Fruit fly (Drosophila melanogaster) Kc167 (cell line): Measurements from ENCODE around the gene CG12725.
A peak's percentile ranks its signal among the peaks of the same experiment; 100 is the strongest.

Experiments used
- Myc ChIP-seq: fragments of >200 bp; optimal IDR thresholded peaks from 2 replicates; lab custom pipeline; 2017; ENCODE audit warnings: missing external identifiers
- Sin3A ChIP-seq: fragments of >200 bp; optimal IDR thresholded peaks from 2 replicates; lab custom pipeline; 2018; ENCODE audit warnings: missing external identifiers
- h ChIP-seq: fragments of >200 bp; optimal IDR thresholded peaks from 3 replicates; lab custom pipeline; 2018; ENCODE audit warnings: missing external identifiers
- insv ChIP-seq: fragments of >200 bp; optimal IDR thresholded peaks from 3 replicates; lab custom pipeline; 2018; ENCODE audit warnings: missing external identifiers
- psq ChIP-seq: fragments of >200 bp; optimal IDR thresholded peaks from 2 replicates; lab custom pipeline; 2017; ENCODE audit warnings: missing external identifiers
- ttk ChIP-seq: sonication (Bioruptor generic); optimal IDR thresholded peaks from 2 replicates; lab custom pipeline; 2017; ENCODE audit warnings: missing external identifiers

CG12725 gene

DNA sequence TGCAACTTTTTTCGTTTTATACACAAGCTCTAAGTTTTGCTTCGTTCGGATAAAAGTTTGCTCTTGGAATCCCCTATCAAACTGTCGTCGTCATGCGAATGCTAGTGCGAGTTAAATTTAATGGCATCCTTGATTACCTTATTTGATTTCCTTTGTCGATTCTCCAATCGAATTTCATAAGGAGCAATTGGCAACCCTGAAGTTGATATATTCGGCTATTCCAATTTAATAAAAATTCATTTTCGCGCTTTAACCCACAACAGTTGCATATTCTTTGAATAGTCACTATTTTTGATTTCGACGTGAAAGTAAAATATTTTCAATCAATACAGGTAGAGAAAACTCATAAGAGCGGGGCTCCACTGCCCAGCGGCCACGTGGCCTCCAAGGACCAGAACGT, at the start of gene CG12725:
TSS of gene CG12725 (minus strand) at position 101 of the 400 bp plus-strand sequence.
- no peak for TF ChIP-seq insv
- no peak for TF ChIP-seq psq
- TF ChIP-seq ttk = no peak
- no peak for TF ChIP-seq Sin3A (lab: Kevin White, UChicago)
- TF ChIP-seq Myc = no peak
- no peak for TF ChIP-seq h (lab: Kevin White, UChicago)

DNA sequence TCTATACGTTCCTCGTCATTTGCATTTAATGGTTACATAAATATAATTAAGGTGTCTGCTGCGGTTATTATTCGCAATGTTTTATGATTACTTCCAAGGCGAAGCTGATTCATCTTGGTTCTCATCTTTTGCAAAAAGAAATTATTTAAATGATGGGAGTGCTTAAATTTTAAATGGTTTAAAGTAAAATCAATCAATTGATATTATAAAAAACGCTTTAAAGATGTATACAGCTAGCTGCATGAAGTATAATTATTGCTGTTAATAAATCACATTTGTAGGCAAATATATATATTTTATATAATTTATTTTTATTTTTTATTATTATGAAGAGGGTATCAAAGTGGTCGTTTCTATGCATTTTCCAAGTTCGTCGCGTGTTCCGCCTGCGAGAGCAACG, 48.1 kb upstream of the CG12725 start:
- TF ChIP-seq Myc (no peak), Sin3A (lab: Kevin White, UChicago) (no peak)

DNA sequence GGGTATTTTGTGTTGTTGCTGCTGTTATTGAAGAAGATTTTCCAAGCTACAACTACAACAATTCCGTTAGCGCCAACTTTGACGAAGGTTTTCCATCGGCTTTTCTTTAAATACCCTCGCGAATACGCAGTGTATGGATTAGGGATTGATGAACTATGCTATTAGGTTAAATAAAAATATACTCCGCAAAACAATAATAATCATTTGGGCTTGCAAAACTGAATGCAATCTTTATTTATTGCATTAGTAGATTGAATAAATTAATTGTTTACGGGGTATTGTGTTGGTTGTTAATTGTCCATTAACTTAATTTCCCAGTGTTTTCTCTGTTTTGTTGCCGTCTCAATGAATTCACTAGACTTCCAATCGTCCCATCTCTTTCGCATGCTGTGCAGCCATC, 44.8 kb upstream of the CG12725 start:
- TF ChIP-seq ttk = no peak
- TF ChIP-seq Sin3A (lab: Kevin White, UChicago) = no peak
- TF ChIP-seq h (lab: Kevin White, UChicago) = no peak

DNA sequence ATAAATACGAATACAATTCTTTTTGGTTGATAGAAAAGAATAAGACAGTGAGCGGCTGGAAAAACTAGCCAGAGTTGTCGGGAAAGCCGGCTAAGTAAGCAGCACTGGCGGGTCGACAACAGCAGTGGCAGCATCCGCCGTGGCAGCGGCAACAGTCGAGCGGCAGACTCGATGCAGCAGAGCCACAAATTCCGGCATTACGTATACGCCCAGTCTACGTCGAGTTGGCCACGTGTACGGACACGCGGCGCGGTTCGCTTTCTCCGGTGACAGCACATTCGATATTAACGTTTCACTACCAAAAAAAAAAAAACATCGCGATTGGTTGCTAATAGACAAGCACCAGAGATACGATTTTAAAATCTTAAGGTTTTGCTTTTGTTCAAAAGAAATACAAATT, 43.0 kb upstream of the CG12725 start, which contains the start of gene Neto:
TSS of gene Neto (plus strand) at position 209 of the 400 bp plus-strand sequence.
- TF ChIP-seq Myc (no peak), psq (no peak), ttk (no peak), Sin3A (lab: Kevin White, UChicago) (no peak), h (lab: Kevin White, UChicago) (no peak), insv (no peak)

DNA sequence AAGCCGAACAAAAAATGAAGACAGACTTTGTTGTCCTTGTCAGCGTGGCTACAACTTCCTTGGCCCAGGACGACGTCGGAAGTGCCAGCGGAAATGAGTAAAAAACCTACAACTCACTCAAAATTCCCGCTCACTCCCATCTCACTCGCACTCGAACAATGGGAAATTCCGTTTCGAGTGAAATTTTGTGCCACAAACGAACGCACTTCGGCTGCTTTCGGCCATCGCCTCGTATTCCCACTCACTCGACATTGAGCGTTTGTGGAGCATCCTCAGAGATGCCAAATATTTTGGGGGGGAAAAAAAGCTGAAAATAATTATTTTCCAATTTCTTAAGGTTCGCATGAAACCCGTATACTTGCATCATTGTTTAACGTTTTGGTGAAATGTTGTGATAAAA, 42.0 kb upstream of the CG12725 start:
- no peak for TF ChIP-seq psq
- no peak for TF ChIP-seq insv
- TF ChIP-seq ttk = no peak
- no peak for TF ChIP-seq h (lab: Kevin White, UChicago)

DNA sequence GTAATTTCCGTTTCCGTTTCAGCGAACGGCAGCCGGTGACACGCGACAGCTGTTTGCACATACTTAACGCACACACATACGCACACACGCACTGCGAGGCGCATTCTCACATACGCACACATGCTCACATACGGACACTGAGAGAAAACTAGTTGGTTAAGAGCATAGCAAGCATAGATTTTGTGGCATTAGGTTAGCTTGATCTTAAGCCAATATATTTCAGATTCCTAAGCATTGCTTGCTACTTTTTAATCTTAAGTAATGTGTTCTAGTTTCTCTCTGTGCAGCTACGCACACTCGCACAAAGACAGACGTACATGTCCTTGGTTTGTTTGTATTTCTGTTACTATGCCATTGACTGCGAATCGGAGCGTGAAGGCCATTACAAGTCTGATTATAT, 31.4 kb upstream of the CG12725 start:
- no peak for TF ChIP-seq Myc
- TF ChIP-seq psq = no peak

DNA sequence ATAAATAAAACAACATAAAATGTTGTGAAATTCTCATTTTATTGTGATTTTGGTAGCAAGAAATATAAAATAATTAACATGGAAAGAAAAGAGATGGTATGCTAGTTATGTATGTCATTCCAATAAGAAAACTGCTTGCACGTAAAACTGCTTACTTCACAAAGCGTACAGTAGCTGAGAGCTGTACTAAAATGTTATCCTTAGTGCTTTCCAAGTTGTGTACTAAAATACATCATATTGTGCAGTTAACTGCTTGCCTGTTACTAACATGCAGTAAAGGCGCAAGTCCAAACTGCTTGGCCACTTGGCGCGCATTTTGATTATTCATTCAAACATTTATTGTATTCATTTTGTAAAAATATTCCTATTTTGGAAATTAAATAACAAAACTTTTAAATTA, 18.4 kb upstream of the CG12725 start:
- no peak for TF ChIP-seq ttk

DNA sequence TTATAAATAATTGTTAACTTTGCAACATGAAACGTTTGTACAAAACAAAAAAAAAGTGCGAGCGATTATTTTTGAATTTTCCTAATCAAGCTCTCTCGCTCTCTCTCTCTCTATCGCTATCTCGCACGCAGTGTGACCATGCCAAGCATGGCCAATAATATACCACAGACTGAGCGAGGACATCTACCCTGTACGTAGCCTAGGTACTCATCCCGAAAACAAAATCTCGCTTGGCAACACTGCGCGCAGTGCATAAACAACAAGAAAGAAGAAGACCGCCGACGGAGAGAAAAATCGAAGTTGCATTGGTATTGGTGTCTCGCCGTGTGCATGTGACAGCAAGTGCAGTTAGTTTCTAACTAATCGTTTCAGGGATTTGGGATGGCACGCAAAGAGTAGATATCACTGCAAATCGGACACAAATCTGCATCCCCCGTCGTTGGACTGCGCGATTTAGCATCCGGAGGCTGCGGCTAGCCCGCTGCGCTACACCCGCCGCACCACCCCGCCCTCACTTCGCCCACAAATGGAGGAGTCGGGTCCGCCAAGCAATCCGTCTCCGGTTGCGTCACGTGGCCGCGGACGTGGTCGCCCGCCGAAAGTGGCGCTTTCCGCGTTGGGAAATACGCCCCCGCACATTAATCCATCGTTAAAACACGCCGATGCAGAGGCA, 10.4 kb upstream of the CG12725 start, which contains the start of the genes CG1998 and Set2:
TSS of gene CG1998 (minus strand) at position 134 of the 673 bp plus-strand sequence.
TSS of gene Set2 (plus strand) at position 302 of the 673 bp plus-strand sequence.
- TF ChIP-seq Myc = no peak
- no peak for TF ChIP-seq h (lab: Kevin White, UChicago)
- no peak for TF ChIP-seq psq
- TF ChIP-seq insv = no peak
- no peak for TF ChIP-seq Sin3A (lab: Kevin White, UChicago)
- no peak for TF ChIP-seq ttk

DNA sequence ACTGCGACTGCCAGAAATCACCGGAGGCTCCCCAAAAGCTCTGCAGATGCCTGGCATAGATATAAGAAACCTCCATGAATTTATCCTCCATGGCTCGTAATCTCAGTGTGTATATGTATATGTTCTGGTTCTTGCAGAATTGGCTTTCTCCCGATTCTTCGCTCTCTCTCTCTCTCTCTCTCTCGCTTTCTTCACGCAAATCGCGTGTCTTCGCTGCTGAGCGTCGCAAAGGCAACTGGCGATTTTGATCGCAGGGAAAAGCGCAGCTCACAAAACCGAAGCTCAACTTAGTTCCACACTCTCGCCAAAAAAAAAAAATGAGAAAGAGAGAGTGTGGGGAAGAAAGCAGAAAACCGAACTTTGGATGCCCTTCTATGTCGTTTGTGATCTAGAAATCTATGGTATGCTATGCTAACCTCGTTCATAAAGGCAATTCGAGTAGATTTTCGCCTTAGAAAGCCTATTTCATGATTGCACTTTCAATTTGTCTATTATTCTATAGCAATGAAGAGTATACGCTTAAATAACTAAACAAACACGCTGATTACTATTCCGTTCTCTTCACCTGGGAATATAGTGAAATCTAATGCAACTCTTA, 8.8 kb upstream of the CG12725 start:
- no peak for TF ChIP-seq ttk
- no peak for TF ChIP-seq Sin3A (lab: Kevin White, UChicago)
- TF ChIP-seq psq = no peak
- no peak for TF ChIP-seq Myc
- no peak for TF ChIP-seq insv
- TF ChIP-seq h (lab: Kevin White, UChicago) = no peak

DNA sequence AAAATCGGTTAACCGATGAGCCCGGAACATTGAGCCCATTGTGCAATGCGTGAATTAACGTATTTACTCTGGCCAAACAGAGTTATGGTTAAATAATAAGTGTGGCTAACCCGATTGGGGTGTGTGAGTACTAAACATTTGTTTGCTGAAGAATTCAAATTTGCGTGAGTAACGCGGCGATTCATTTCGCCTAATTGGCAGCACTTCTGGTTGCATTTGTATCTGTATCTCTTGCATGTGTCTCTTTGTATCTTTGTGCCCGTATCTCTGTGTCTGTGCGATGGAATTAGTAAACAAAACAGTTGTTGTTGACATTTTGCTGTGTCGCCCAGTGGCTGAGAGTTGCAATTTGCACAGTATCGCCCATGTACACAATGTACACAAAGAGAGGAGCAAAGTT, 8.2 kb upstream of the CG12725 start:
- TF ChIP-seq psq (no peak), Sin3A (lab: Kevin White, UChicago) (no peak), insv (no peak), h (lab: Kevin White, UChicago) (no peak), ttk (no peak), Myc (no peak)

DNA sequence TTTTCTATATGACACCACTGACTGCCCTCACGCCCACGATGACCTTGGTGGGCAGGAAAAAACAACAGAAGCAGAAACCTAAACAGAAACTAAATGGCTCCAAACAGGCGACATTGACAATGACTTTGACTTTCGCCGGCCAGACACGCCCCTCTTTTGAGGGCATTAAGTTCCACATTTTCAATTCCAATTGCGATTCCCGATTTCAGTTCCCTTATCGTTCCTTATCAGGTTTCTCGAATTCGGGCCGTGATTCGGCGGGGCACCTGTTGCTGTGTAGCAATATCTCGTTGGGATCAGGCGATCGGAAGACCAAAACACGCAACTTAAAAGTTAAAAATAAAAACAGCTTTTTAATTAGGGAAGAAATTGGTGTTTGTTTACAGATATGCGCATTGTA, 5.0 kb upstream of the CG12725 start:
- TF ChIP-seq h (lab: Kevin White, UChicago) (no peak), insv (no peak), Sin3A (lab: Kevin White, UChicago) (no peak), ttk (no peak), Myc (no peak), psq (no peak)

DNA sequence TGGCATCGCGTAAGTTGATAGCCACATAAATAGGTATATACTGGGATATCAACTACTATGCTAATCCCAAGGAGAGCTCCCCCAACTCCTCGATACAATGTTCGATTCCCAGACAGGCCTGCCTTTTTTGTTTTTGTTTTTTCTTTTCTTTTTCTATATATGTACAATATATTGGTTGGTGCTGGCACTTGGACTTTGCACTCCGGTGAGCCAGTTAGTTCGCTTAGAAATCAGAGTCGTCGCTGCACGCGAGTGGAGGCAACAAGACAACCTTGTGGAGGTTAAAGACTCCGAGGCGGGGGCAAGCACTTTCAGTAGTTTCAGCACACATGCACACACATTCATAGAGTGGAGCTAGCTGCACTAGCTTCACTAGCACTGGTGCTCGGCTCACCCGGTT, 3.6 kb upstream of the CG12725 start:
- TF ChIP-seq Sin3A (lab: Kevin White, UChicago) (no peak), ttk (no peak), psq (no peak), Myc (no peak), h (lab: Kevin White, UChicago) (no peak), insv (no peak)

DNA sequence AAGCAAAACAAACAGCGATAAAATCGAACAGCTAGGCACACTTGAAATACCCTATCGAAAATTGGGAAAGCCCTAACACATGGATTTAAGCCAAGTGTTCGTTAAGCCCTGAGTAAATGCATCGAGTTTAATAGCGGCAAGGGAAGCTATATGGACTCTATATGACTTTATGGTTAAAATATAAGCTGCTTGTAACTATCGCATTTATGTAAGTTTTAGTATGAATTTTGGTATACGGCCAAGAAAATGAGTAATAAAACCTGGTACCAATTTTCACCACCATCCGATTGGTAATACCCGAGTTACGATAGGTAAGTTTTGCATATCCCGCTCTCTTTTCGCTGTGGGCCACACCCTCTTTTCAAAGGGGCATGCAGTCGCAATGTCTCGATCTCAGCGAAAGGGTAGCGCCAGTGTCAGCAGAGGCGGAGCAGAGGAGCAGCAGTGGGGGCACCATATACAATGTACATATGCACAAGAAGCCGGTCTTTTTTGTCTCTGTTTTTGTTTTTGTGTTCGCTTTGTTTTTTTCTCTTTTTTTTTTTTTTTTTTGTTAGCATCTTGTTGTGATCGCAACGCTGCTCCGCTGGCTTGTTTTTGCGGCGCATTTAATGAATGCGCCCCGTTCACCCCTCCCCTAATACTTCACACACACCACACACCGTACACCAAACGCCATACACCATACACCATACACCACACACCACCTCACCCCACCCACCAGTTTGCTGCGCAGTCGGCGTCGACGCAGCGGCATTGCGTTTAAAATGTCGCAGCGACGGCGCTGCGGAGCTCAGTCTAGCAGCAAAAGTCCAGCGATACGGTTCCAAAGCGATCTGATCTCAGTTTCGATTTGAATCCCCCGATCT, 1.5 kb upstream of the CG12725 start, which contains the start of gene GstT4:
TSS of gene GstT4 (plus strand) at position 788 of the 869 bp plus-strand sequence.
- TF ChIP-seq Myc = no peak
- TF ChIP-seq psq = peak; percentile 73
- TF ChIP-seq ttk = no peak

DNA sequence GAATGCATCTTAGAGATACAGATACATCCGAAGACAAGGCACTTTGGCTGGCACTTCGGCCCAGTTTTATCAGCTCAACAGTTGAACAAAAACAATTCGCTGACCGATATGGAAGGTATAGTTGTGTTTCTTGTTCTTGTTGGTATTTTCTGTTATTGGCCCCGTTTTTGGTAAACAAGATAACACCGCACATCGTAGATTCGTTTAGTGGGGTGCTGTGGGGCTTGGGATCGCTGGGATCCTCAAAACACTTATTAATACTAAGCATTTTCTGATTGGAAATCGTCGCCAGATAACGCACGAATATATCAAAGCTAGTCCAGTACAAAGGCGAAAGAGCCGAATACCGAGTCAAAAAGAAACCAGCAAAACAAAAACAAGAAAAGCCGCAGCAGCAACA, 890 bp upstream of the CG12725 start:
- TF ChIP-seq insv = no peak
- no peak for TF ChIP-seq psq
- no peak for TF ChIP-seq h (lab: Kevin White, UChicago)
- TF ChIP-seq Myc = no peak
- no peak for TF ChIP-seq ttk
- no peak for TF ChIP-seq Sin3A (lab: Kevin White, UChicago)
